Worm (Caenorhabditis elegans) whole organism, L1 larva: Measurements from ENCODE around the gene cpg-1.

Source experiments
- C16A3.4 ChIP-seq: fragments of 150-350 bp; optimal IDR thresholded peaks from 2 replicates; lab custom pipeline; 2014; ENCODE audit warnings: missing biosample characterization, missing genetic modification characterization
- F16B12.6 ChIP-seq: fragments of 150-350 bp; optimal IDR thresholded peaks from 2 replicates; lab custom pipeline; 2014; ENCODE audit warnings: missing biosample characterization, missing genetic modification characterization
- alr-1 ChIP-seq: fragments of 200-800 bp; sonication (Bioruptor generic); optimal IDR thresholded peaks from 2 replicates; lab custom pipeline; 2018; ENCODE audit warnings: borderline replicate concordance, mild to moderate bottlenecking, missing genetic modification characterization, missing compliant biosample characterization
- ama-1 ChIP-seq: fragments of 150-350 bp; optimal IDR thresholded peaks from 2 replicates; lab custom pipeline; 2014
- ceh-90 ChIP-seq: sonication (generic microtip); optimal IDR thresholded peaks from 2 replicates; lab custom pipeline; 2016; ENCODE audit warnings: missing genetic modification characterization, missing compliant biosample characterization
- ces-1 ChIP-seq: fragments of 150-350 bp; optimal IDR thresholded peaks from 2 replicates; lab custom pipeline; 2014; ENCODE audit warnings: missing biosample characterization, missing genetic modification reagents, missing genetic modification characterization
- dsc-1 ChIP-seq: sonication (generic microtip); optimal IDR thresholded peaks from 2 replicates; lab custom pipeline; 2016; ENCODE audit warnings: mild to moderate bottlenecking, missing genetic modification characterization, missing compliant biosample characterization
- efl-1 ChIP-seq, 4 experiments: fragments of 150-350 bp; optimal IDR thresholded peaks in 3 of 4; peaks in 1 of 4; 1 replicate in 1 of 4; 2 replicates in 3 of 4; lab custom pipeline; 2014; ENCODE audit warnings: missing biosample characterization in 2 of 4, missing genetic modification characterization in 2 of 4, missing genetic modification reagents in 2 of 4
- egl-27 ChIP-seq, 2 experiments: fragments of 150-350 bp in 1 of 2; sonication (generic microtip); optimal IDR thresholded peaks; 3 replicates each; lab custom pipeline; 2017 to 2018; ENCODE audit warnings: missing biosample characterization in 2 of 2, missing genetic modification characterization in 2 of 2, missing genetic modification reagents in 2 of 2
- elt-3 ChIP-seq, 6 experiments: fragments of 150-350 bp in 1 of 6; sonication (generic microtip); optimal IDR thresholded peaks; 2 replicates each; lab custom pipeline; 2017 to 2018; ENCODE audit warnings: missing biosample characterization in 6 of 6, missing genetic modification characterization in 6 of 6, inconsistent platforms in 1 of 6
- ets-5 ChIP-seq: fragments of 200-800 bp; sonication (Bioruptor generic); IDR thresholded peaks from 2 replicates; pipeline ENCODE4 v1.3.6; 2022; ENCODE audit warnings: missing genetic modification characterization, missing compliant biosample characterization
- fkh-4 ChIP-seq: sonication (generic microtip); optimal IDR thresholded peaks from 2 replicates; lab custom pipeline; 2016; ENCODE audit warnings: missing compliant biosample characterization, missing genetic modification characterization, borderline replicate concordance
- fos-1 ChIP-seq: fragments of 150-350 bp; optimal IDR thresholded peaks from 2 replicates; lab custom pipeline; 2014; ENCODE audit warnings: missing biosample characterization, missing genetic modification characterization
- hlh-17 ChIP-seq: fragments of 200-800 bp; sonication (Bioruptor generic); optimal IDR thresholded peaks from 2 replicates; lab custom pipeline; 2018; ENCODE audit warnings: missing genetic modification characterization, mild to moderate bottlenecking, missing compliant biosample characterization, moderate library complexity, borderline replicate concordance
- hlh-4 ChIP-seq: sonication (generic microtip); optimal IDR thresholded peaks from 2 replicates; lab custom pipeline; 2016; ENCODE audit warnings: mild to moderate bottlenecking, missing genetic modification characterization, missing compliant biosample characterization
- irx-1 ChIP-seq: sonication (generic microtip); optimal IDR thresholded peaks from 2 replicates; lab custom pipeline; 2016; ENCODE audit warnings: missing genetic modification characterization, missing compliant biosample characterization
- isw-1 ChIP-seq: fragments of 200-800 bp; sonication (Bioruptor generic); IDR thresholded peaks from 2 replicates; pipeline ENCODE4 v1.3.6; 2022; ENCODE audit warnings: missing genetic modification characterization, missing compliant biosample characterization
- jun-1 ChIP-seq: fragments of 150-350 bp; optimal IDR thresholded peaks from 2 replicates; lab custom pipeline; 2014; ENCODE audit warnings: missing biosample characterization, missing genetic modification reagents, missing genetic modification characterization
- lin-13 ChIP-seq: fragments of 150-350 bp; optimal IDR thresholded peaks from 2 replicates; lab custom pipeline; 2014; ENCODE audit warnings: missing biosample characterization, missing genetic modification reagents, missing genetic modification characterization
- lin-14 ChIP-seq: fragments of 200-800 bp; sonication (Bioruptor generic); optimal IDR thresholded peaks from 2 replicates; lab custom pipeline; 2018; ENCODE audit warnings: mild to moderate bottlenecking, missing genetic modification characterization, moderate library complexity, missing compliant biosample characterization
- lin-15B ChIP-seq: fragments of 150-350 bp; sonication (generic microtip); optimal IDR thresholded peaks from 3 replicates; lab custom pipeline; 2014; ENCODE audit warnings: missing biosample characterization, missing genetic modification characterization
- lin-39 ChIP-seq: fragments of 150-350 bp; optimal IDR thresholded peaks from 2 replicates; lab custom pipeline; 2014; ENCODE audit warnings: missing biosample characterization, missing genetic modification reagents, missing genetic modification characterization
- lir-3 ChIP-seq: sonication (generic microtip); optimal IDR thresholded peaks from 2 replicates; lab custom pipeline; 2016; ENCODE audit warnings: mild to moderate bottlenecking, missing genetic modification characterization, moderate library complexity, missing compliant biosample characterization; ENCODE audit not compliant: poor library complexity
- lsy-2 ChIP-seq, 2 experiments: fragments of 150-350 bp; optimal IDR thresholded peaks; 2 replicates each; lab custom pipeline; 2014; ENCODE audit warnings: missing biosample characterization in 2 of 2, missing genetic modification characterization in 2 of 2
- nhr-11 ChIP-seq: fragments of 150-350 bp; optimal IDR thresholded peaks from 2 replicates; lab custom pipeline; 2014; ENCODE audit warnings: missing biosample characterization, missing genetic modification characterization
- nhr-12 ChIP-seq: sonication (generic microtip); optimal IDR thresholded peaks from 2 replicates; lab custom pipeline; 2017; ENCODE audit warnings: missing biosample characterization, missing genetic modification characterization
- nhr-20 ChIP-seq: sonication (generic microtip); optimal IDR thresholded peaks from 2 replicates; lab custom pipeline; 2016; ENCODE audit warnings: mild to moderate bottlenecking, missing genetic modification characterization, missing compliant biosample characterization
- nhr-28 ChIP-seq: fragments of 150-350 bp; optimal IDR thresholded peaks from 2 replicates; lab custom pipeline; 2014; ENCODE audit warnings: missing biosample characterization, missing genetic modification characterization
- nhr-71 ChIP-seq: sonication (generic microtip); optimal IDR thresholded peaks from 2 replicates; lab custom pipeline; 2016; ENCODE audit warnings: mild to moderate bottlenecking, missing genetic modification characterization, moderate library complexity, missing compliant biosample characterization
- nhr-85 ChIP-seq: sonication (generic microtip); peaks from one replicate; lab custom pipeline; 2016; ENCODE audit warnings: missing genetic modification characterization, inconsistent platforms, missing compliant biosample characterization
- pax-3 ChIP-seq: fragments of 200-800 bp; sonication (Bioruptor generic); optimal IDR thresholded peaks from 2 replicates; lab custom pipeline; 2018; ENCODE audit warnings: mild to moderate bottlenecking, missing genetic modification characterization, moderate library complexity, missing compliant biosample characterization
- rnt-1 ChIP-seq: sonication (generic microtip); optimal IDR thresholded peaks from 2 replicates; lab custom pipeline; 2016; ENCODE audit warnings: mild to moderate bottlenecking, missing genetic modification characterization, moderate library complexity, missing compliant biosample characterization
- snpc-4 ChIP-seq: fragments of 150-350 bp; optimal IDR thresholded peaks from 2 replicates; lab custom pipeline; 2014; ENCODE audit warnings: missing biosample characterization, missing genetic modification characterization
- snu-23 ChIP-seq: sonication (generic microtip); optimal IDR thresholded peaks from 2 replicates; lab custom pipeline; 2016; ENCODE audit warnings: missing genetic modification characterization, missing compliant biosample characterization
- sox-4 ChIP-seq: sonication (generic microtip); optimal IDR thresholded peaks from 2 replicates; lab custom pipeline; 2016; ENCODE audit warnings: missing genetic modification characterization, missing compliant biosample characterization
- sptf-1 ChIP-seq: fragments of 150-350 bp; optimal IDR thresholded peaks from 2 replicates; lab custom pipeline; 2014; ENCODE audit warnings: missing biosample characterization, missing genetic modification characterization
- sup-37 ChIP-seq: fragments of 200-800 bp; sonication (Bioruptor generic); optimal IDR thresholded peaks from 2 replicates; lab custom pipeline; 2018; ENCODE audit warnings: mild to moderate bottlenecking, missing genetic modification characterization, missing compliant biosample characterization
- swsn-7 ChIP-seq: sonication (generic microtip); optimal IDR thresholded peaks from 2 replicates; lab custom pipeline; 2016; ENCODE audit warnings: missing genetic modification characterization, missing compliant biosample characterization
- tlp-1 ChIP-seq: fragments of 150-350 bp; optimal IDR thresholded peaks from 2 replicates; lab custom pipeline; 2014; ENCODE audit warnings: missing biosample characterization, missing genetic modification characterization
- xbp-1 ChIP-seq: sonication (generic microtip); optimal IDR thresholded peaks from 2 replicates; lab custom pipeline; 2016; ENCODE audit warnings: missing genetic modification characterization, missing compliant biosample characterization

cpg-1 gene

DNA sequence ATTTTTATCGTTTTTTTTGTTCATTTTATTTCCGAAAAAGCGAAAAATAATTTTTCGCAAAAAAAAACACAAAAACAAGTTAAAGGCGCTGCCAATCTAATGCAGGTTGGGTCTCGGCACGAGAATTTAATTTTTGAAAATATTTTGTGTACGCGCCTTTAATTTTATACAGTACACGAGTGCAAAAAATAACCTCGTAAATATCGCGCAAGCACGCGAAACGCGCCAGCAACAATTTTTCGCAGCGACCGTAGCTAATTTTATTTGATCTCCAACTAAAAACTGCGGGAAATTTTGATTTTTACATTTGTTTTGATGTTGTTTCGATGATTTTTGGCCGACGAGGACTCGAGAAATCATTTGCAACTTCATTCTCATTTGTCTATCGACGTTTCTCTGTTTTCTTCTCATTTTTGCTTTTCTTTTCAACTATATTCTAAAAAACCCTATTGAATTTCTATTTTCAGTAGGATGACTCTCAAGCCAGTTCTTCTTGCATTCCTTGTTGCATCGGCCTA is at the start of gene cpg-1:
Gene cpg-1, plus strand, starts transcription at position 468 of the 518 bp plus-strand sequence.
- TF ChIP-seq xbp-1 (no peak), hlh-17 (GFP tag; lab: Kevin White, UChicago) (no peak), ceh-90 (tag; lab: Kevin White, UChicago) (no peak), F16B12.6 (tag; lab: Kevin White, UChicago) (no peak), fos-1 (tag; lab: Kevin White, UChicago) (no peak)

DNA sequence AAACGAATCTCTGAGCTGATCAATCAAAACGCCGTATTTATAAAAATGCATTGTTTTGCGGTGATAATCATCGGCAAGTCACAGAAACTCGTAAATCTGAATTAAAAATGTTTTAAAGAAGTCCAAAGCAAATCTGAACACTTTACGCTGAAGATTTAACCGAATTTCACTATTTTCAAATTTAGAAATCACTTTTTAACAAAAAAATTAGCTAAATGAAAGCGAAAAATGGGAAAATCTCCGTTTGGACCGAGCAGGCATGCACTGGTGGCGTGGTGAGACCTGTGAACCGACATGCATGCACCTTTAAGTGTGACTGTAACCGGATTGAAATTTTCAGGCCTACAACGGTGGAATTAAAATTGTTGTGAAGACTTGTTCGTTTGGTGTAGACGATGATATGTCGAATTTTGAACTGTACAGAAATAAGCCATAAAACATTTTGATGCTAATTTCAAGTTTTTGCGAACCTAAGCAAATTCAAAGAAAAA is 49.6 kb upstream of the cpg-1 start, which contains the start of gene C28A5.2:
Gene C28A5.2, minus strand, starts transcription at position 51 of the 491 bp plus-strand sequence.
- TF ChIP-seq efl-1 (optimal IDR thresholded peaks at IDR 0.05; lab: Kevin White, UChicago) = no peak
- TF ChIP-seq efl-1 (GFP tag; optimal IDR thresholded peaks at IDR 0.05 in 1 of 2; lab: Kevin White, UChicago) = peak in 1 of 2 experiments; percentile 29
- no peak for TF ChIP-seq hlh-17 (GFP tag; lab: Kevin White, UChicago)
- TF ChIP-seq, all 84 proteins: peak for 1

ce11 chrIII:4441781-4442180 is 47.4 kb upstream of the cpg-1 start, which contains the start of gene nex-3:
Gene nex-3 (plus strand): TSS chrIII:4442081.
- no peak for TF ChIP-seq egl-27 (tag; optimal IDR thresholded peaks at IDR 0.05; lab: Kevin White, UChicago)
- TF ChIP-seq efl-1 (optimal IDR thresholded peaks at IDR 0.05; lab: Kevin White, UChicago) = no peak
- TF ChIP-seq efl-1 (GFP tag; optimal IDR thresholded peaks at IDR 0.05 in 1 of 2; lab: Kevin White, UChicago) = peak in 1 of 2 experiments; percentile 76

DNA sequence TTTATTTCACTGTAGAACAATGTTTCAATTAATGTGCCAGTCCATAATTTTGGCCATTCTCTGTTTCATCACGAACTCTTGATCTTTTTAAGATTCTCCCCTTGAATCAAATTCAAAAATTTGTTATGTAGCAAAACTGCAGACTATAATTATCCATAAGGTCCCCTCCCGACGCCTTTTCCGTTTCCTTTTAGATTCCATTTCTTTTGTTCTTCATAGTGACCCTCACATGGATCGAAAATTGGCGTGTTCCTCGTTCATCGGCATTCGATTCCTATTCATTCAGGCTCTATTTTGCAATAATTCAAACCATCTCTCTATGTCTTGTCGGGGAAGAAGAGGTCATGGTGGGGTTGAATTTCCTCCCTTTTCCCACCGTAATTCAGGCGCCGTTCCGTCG is 44.7 kb upstream of the cpg-1 start:
- TF ChIP-seq ets-5 (no peak), efl-1 (optimal IDR thresholded peaks at IDR 0.05; lab: Kevin White, UChicago) (no peak), efl-1 (GFP tag; optimal IDR thresholded peaks at IDR 0.05 in 1 of 2; lab: Kevin White, UChicago) (peak in 1 of 2 experiments; percentile 43), tlp-1 (tag; lab: Kevin White, UChicago) (no peak)

ce11 chrIII:4448029-4448428 is 41.1 kb upstream of the cpg-1 start:
- TF ChIP-seq ces-1 (GFP tag; lab: Kevin White, UChicago) (no peak), sup-37 (no peak), elt-3 (tag; optimal IDR thresholded peaks at IDR 0.05; lab: Kevin White, UChicago) (no peak)
- TF ChIP-seq, all 84 proteins: peak for 0

DNA sequence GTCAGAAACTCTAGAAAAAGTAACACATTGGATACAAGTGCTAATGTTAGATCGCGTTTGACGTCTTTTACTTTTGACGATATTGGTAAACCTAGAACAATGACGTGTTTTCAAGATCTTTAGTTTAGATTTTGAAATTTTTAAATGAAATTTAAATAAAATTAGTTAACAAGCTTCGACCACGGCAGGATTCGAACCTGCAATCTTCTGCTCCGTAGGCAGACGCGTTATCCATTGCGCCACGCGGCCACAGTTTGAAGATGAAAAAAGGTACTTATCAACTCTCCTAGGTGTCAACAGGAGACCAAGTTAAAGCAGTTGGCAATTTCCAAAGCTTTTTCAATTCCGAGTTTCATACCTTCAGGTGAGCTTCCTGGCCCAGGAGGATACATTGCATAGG is 39.8 kb upstream of the cpg-1 start:
- TF ChIP-seq sox-4 (tag; lab: Kevin White, UChicago) (no peak), snu-23 (peak; percentile 13), C16A3.4 (tag; lab: Kevin White, UChicago) (no peak), jun-1 (tag; lab: Kevin White, UChicago) (no peak), lin-39 (no peak), fos-1 (tag; lab: Kevin White, UChicago) (no peak), pax-3 (tag; lab: Kevin White, UChicago) (no peak), nhr-71 (tag; lab: Kevin White, UChicago) (no peak), lir-3 (no peak), nhr-11 (tag; lab: Kevin White, UChicago) (no peak), efl-1 (optimal IDR thresholded peaks at IDR 0.05; lab: Kevin White, UChicago) (peak in 1 of 2 experiments; percentile 14), efl-1 (GFP tag; optimal IDR thresholded peaks at IDR 0.05 in 1 of 2; lab: Kevin White, UChicago) (no peak), swsn-7 (no peak), rnt-1 (tag; lab: Kevin White, UChicago) (peak; percentile 30), fkh-4 (no peak), nhr-28 (tag; lab: Kevin White, UChicago) (no peak), hlh-4 (tag; lab: Kevin White, UChicago) (no peak), alr-1 (no peak), dsc-1 (tag; lab: Kevin White, UChicago) (no peak), lin-13 (GFP tag; lab: Kevin White, UChicago) (no peak), lin-15B (tag; lab: Kevin White, UChicago) (no peak), ceh-90 (tag; lab: Kevin White, UChicago) (no peak), lin-14 (GFP tag; lab: Kevin White, UChicago) (no peak), isw-1 (GFP tag; lab: Robert Waterston, UW) (no peak), nhr-85 (peak; percentile 60), nhr-12 (tag; lab: Kevin White, UChicago) (no peak), sptf-1 (tag; lab: Kevin White, UChicago) (no peak), nhr-20 (tag; lab: Kevin White, UChicago) (no peak), ama-1 (no peak), irx-1 (tag; lab: Kevin White, UChicago) (no peak), lsy-2 (tag; optimal IDR thresholded peaks at IDR 0.05; lab: Kevin White, UChicago) (peak in 1 of 2 experiments; percentile 35), snpc-4 (tag; lab: Kevin White, UChicago) (no peak)
